Fruit fly (Drosophila melanogaster) whole organism, embryonic: ENCODE data around the gene pall.
A peak's percentile ranks its signal among the peaks of the same experiment; 100 is the strongest.

ENCODE experiments used
- Asciz ChIP-seq: fragments of 200-800 bp; sonication (Bioruptor generic); optimal IDR thresholded peaks from 2 replicates; lab custom pipeline; 2017; ENCODE audit warnings: missing biosample characterization, mild to moderate bottlenecking, missing genetic modification characterization, missing genetic modification reagents
- Bdp1 ChIP-seq: fragments of 200-800 bp; sonication (Bioruptor generic); optimal IDR thresholded peaks from 3 replicates; lab custom pipeline; 2016; ENCODE audit warnings: missing biosample characterization, missing genetic modification characterization
- CG11456 ChIP-seq: fragments of 200-800 bp; sonication (Bioruptor generic); IDR thresholded peaks from 3 replicates; pipeline ENCODE4 v1.3.6; 2022; ENCODE audit warnings: missing biosample characterization, missing genetic modification characterization
- CG11723 ChIP-seq: fragments of 200-800 bp; sonication (Bioruptor generic); optimal IDR thresholded peaks from 2 replicates; lab custom pipeline; 2017; ENCODE audit warnings: missing biosample characterization, mild to moderate bottlenecking, missing genetic modification characterization
- CG1233 ChIP-seq: fragments of 200-800 bp; sonication (Bioruptor generic); optimal IDR thresholded peaks from 4 replicates; lab custom pipeline; 2018; ENCODE audit warnings: missing biosample characterization, mild to moderate bottlenecking, missing genetic modification characterization
- CG12942 ChIP-seq: fragments of 200-800 bp; sonication (Bioruptor generic); optimal IDR thresholded peaks from 3 replicates; lab custom pipeline; 2016; ENCODE audit warnings: missing biosample characterization, missing genetic modification characterization
- CG13287 ChIP-seq: fragments of 200-800 bp; sonication (Bioruptor generic); IDR thresholded peaks from 2 replicates; pipeline ENCODE4 v1.3.6; 2022; ENCODE audit warnings: missing biosample characterization, missing genetic modification characterization; ENCODE audit not compliant: partially characterized antibody
- CG15011 ChIP-seq: fragments of 200-800 bp; sonication (Bioruptor generic); optimal IDR thresholded peaks from 3 replicates; lab custom pipeline; 2018; ENCODE audit warnings: missing biosample characterization, mild to moderate bottlenecking, missing genetic modification characterization
- CG15601 ChIP-seq: fragments of 200-800 bp; sonication (Bioruptor generic); optimal IDR thresholded peaks from 3 replicates; lab custom pipeline; 2019; ENCODE audit warnings: missing biosample characterization, mild to moderate bottlenecking, missing genetic modification characterization, moderate library complexity
- CG1602 ChIP-seq: fragments of 200-800 bp; sonication (Bioruptor generic); optimal IDR thresholded peaks from 3 replicates; lab custom pipeline; 2016; ENCODE audit warnings: missing biosample characterization, missing genetic modification characterization
- CG17385 ChIP-seq: fragments of 200-800 bp; sonication (Bioruptor generic); optimal IDR thresholded peaks from 3 replicates; lab custom pipeline; 2018; ENCODE audit warnings: missing biosample characterization, mild to moderate bottlenecking, missing genetic modification characterization
- CG1792 ChIP-seq: fragments of 200-800 bp; sonication (Bioruptor generic); optimal IDR thresholded peaks from 2 replicates; lab custom pipeline; 2016; ENCODE audit warnings: missing biosample characterization, missing genetic modification characterization
- CG18262 ChIP-seq: fragments of 200-800 bp; optimal IDR thresholded peaks from 3 replicates; lab custom pipeline; 2019; ENCODE audit warnings: missing biosample characterization, mild to moderate bottlenecking, missing genetic modification characterization, moderate library complexity
- CG2116 ChIP-seq: fragments of 200-800 bp; sonication (Bioruptor generic); optimal IDR thresholded peaks from 3 replicates; lab custom pipeline; 2018; ENCODE audit warnings: missing biosample characterization, mild to moderate bottlenecking, missing genetic modification characterization
- CG2129 ChIP-seq: fragments of 200-800 bp; sonication (Bioruptor generic); IDR thresholded peaks from 2 replicates; pipeline ENCODE4 v1.3.6; 2022; ENCODE audit warnings: missing biosample characterization, missing genetic modification characterization; ENCODE audit not compliant: partially characterized antibody
- CG30403 ChIP-seq: fragments of 200-800 bp; sonication (Bioruptor generic); optimal IDR thresholded peaks from 3 replicates; lab custom pipeline; 2016; ENCODE audit warnings: missing biosample characterization, missing genetic modification characterization
- CG31224 ChIP-seq: fragments of 200-800 bp; sonication (Bioruptor generic); IDR thresholded peaks from 2 replicates; pipeline ENCODE4 v1.3.6; 2022; ENCODE audit warnings: missing biosample characterization, missing genetic modification characterization
- CG3163 ChIP-seq: fragments of 200-800 bp; sonication (Bioruptor generic); optimal IDR thresholded peaks from 3 replicates; lab custom pipeline; 2016; ENCODE audit warnings: missing biosample characterization, missing genetic modification characterization
- CG4282 ChIP-seq: fragments of 200-800 bp; sonication (Bioruptor generic); optimal IDR thresholded peaks from 2 replicates; lab custom pipeline; 2016; ENCODE audit warnings: missing biosample characterization, missing genetic modification characterization
- CG5953 ChIP-seq: fragments of 200-800 bp; sonication (Bioruptor generic); IDR thresholded peaks from 2 replicates; pipeline ENCODE4 v1.3.6; 2022; ENCODE audit warnings: missing biosample characterization, missing genetic modification characterization
- CG7745 ChIP-seq: fragments of 200-800 bp; sonication (Bioruptor generic); optimal IDR thresholded peaks from 2 replicates; lab custom pipeline; 2018; ENCODE audit warnings: missing biosample characterization, mild to moderate bottlenecking, missing genetic modification characterization, moderate library complexity
- CG8359 ChIP-seq: fragments of 200-800 bp; sonication (Bioruptor generic); optimal IDR thresholded peaks from 2 replicates; lab custom pipeline; 2017; ENCODE audit warnings: missing biosample characterization, mild to moderate bottlenecking, missing genetic modification characterization, borderline replicate concordance
- Dad ChIP-seq: fragments of 200-800 bp; sonication (Bioruptor generic); optimal IDR thresholded peaks from 3 replicates; lab custom pipeline; 2016; ENCODE audit warnings: missing biosample characterization, missing genetic modification characterization
- Dip3 ChIP-seq: fragments of 200-800 bp; sonication (Bioruptor generic); optimal IDR thresholded peaks from 3 replicates; lab custom pipeline; 2016; ENCODE audit warnings: missing biosample characterization, missing genetic modification characterization
- Gug ChIP-seq: fragments of 200-800 bp; sonication (Bioruptor generic); IDR thresholded peaks from 4 replicates; pipeline ENCODE4 v1.3.6; 2022; ENCODE audit warnings: missing biosample characterization, missing genetic modification characterization
- Myb ChIP-seq: fragments of 200-800 bp; sonication (Bioruptor generic); optimal IDR thresholded peaks from 2 replicates; lab custom pipeline; 2016; ENCODE audit warnings: missing biosample characterization, missing genetic modification characterization
- Nf-YC ChIP-seq: fragments of 200-800 bp; optimal IDR thresholded peaks from 3 replicates; lab custom pipeline; 2019; ENCODE audit warnings: missing biosample characterization, mild to moderate bottlenecking, missing genetic modification characterization, moderate library complexity
- NfI ChIP-seq: fragments of 200-800 bp; sonication (Bioruptor generic); optimal IDR thresholded peaks from 3 replicates; lab custom pipeline; 2018; ENCODE audit warnings: missing biosample characterization, mild to moderate bottlenecking, missing genetic modification characterization, moderate library complexity
- Optix ChIP-seq: fragments of 200-800 bp; sonication (Bioruptor generic); IDR thresholded peaks from 3 replicates; pipeline ENCODE4 v1.3.6; 2022; ENCODE audit warnings: missing biosample characterization, missing genetic modification characterization
- Rx ChIP-seq: fragments of 200-800 bp; sonication (Bioruptor generic); IDR thresholded peaks from 2 replicates; pipeline ENCODE4 v1.3.6; 2022; ENCODE audit warnings: missing biosample characterization, missing genetic modification characterization
- Trl ChIP-seq, 3 experiments: fragments of >200 bp in 2 of 3; fragments of 200-800 bp in 1 of 3; sonication (Bioruptor generic) in 1 of 3; optimal IDR thresholded peaks; 2 replicates in 1 of 3; 3 replicates in 2 of 3; lab custom pipeline; 2016 to 2017; ENCODE audit warnings: missing biosample characterization in 1 of 3, missing genetic modification characterization in 1 of 3
- ap ChIP-seq: fragments of 200-800 bp; sonication (Bioruptor generic); IDR thresholded peaks from 2 replicates; pipeline ENCODE4 v1.3.6; 2022; ENCODE audit warnings: missing biosample characterization, missing genetic modification characterization
- dm ChIP-seq: fragments of 200-800 bp; sonication (Bioruptor generic); optimal IDR thresholded peaks from 3 replicates; lab custom pipeline; 2016; ENCODE audit warnings: missing biosample characterization, missing genetic modification characterization
- dmrt99B ChIP-seq: fragments of 200-800 bp; sonication (Bioruptor generic); optimal IDR thresholded peaks from 2 replicates; lab custom pipeline; 2018; ENCODE audit warnings: missing biosample characterization, mild to moderate bottlenecking, missing genetic modification characterization, moderate library complexity
- esg ChIP-seq: fragments of 200-800 bp; sonication (Bioruptor generic); conservative IDR thresholded peaks from 2 replicates; pipeline ENCODE4 v1.3.6; 2022; ENCODE audit warnings: missing biosample characterization, missing genetic modification characterization
- eyg ChIP-seq: fragments of 200-800 bp; sonication (Bioruptor generic); optimal IDR thresholded peaks from 3 replicates; lab custom pipeline; 2016; ENCODE audit warnings: missing biosample characterization, missing genetic modification characterization
- gcm2 ChIP-seq: fragments of 200-800 bp; sonication (Bioruptor generic); optimal IDR thresholded peaks from 2 replicates; lab custom pipeline; 2016; ENCODE audit warnings: missing biosample characterization, missing genetic modification characterization
- gem ChIP-seq: fragments of 200-800 bp; sonication (Bioruptor generic); optimal IDR thresholded peaks from 2 replicates; lab custom pipeline; 2019; ENCODE audit warnings: missing biosample characterization, mild to moderate bottlenecking, missing genetic modification characterization, moderate library complexity
- jing ChIP-seq: fragments of 200-800 bp; sonication (Bioruptor generic); optimal IDR thresholded peaks from 2 replicates; lab custom pipeline; 2018; ENCODE audit warnings: missing biosample characterization, mild to moderate bottlenecking, missing genetic modification characterization
- jumu ChIP-seq: fragments of 200-800 bp; sonication (Bioruptor generic); optimal IDR thresholded peaks from 3 replicates; lab custom pipeline; 2016; ENCODE audit warnings: missing biosample characterization, missing genetic modification characterization
- lilli ChIP-seq: fragments of 200-800 bp; sonication (Bioruptor generic); optimal IDR thresholded peaks from 3 replicates; lab custom pipeline; 2016; ENCODE audit warnings: missing biosample characterization, missing genetic modification characterization
- lov ChIP-seq, 2 experiments: fragments of 200-800 bp in 1 of 2; fragments of >200 bp in 1 of 2; sonication (Bioruptor generic) in 1 of 2; IDR thresholded peaks in 1 of 2; optimal IDR thresholded peaks in 1 of 2; 2 replicates in 1 of 2; 3 replicates in 1 of 2; pipeline versions ENCODE4 v1.3.6 to Lab custom; 2017 to 2022; ENCODE audit warnings: missing biosample characterization in 1 of 2, missing genetic modification characterization in 1 of 2
- odd ChIP-seq: fragments of 200-800 bp; sonication (Bioruptor generic); optimal IDR thresholded peaks from 2 replicates; lab custom pipeline; 2017; ENCODE audit warnings: missing biosample characterization, mild to moderate bottlenecking, missing genetic modification characterization
- pb ChIP-seq: fragments of 200-800 bp; sonication (Bioruptor generic); optimal IDR thresholded peaks from 3 replicates; lab custom pipeline; 2016; ENCODE audit warnings: missing biosample characterization, missing genetic modification characterization
- schlank ChIP-seq: fragments of 200-800 bp; sonication (Bioruptor generic); optimal IDR thresholded peaks from 2 replicates; lab custom pipeline; 2018; ENCODE audit warnings: missing biosample characterization, mild to moderate bottlenecking, missing genetic modification characterization
- so ChIP-seq: fragments of 200-800 bp; sonication (Bioruptor generic); IDR thresholded peaks from 3 replicates; pipeline ENCODE4 v1.3.6; 2022; ENCODE audit warnings: missing biosample characterization, missing genetic modification characterization
- trh ChIP-seq: fragments of 200-800 bp; sonication (Bioruptor generic); optimal IDR thresholded peaks from 2 replicates; lab custom pipeline; 2016; ENCODE audit warnings: missing biosample characterization, missing genetic modification characterization
- unpg ChIP-seq: fragments of 200-800 bp; sonication (Bioruptor generic); optimal IDR thresholded peaks from 3 replicates; lab custom pipeline; 2018; ENCODE audit warnings: missing biosample characterization, mild to moderate bottlenecking, missing genetic modification characterization, moderate library complexity

The pall gene

DNA sequence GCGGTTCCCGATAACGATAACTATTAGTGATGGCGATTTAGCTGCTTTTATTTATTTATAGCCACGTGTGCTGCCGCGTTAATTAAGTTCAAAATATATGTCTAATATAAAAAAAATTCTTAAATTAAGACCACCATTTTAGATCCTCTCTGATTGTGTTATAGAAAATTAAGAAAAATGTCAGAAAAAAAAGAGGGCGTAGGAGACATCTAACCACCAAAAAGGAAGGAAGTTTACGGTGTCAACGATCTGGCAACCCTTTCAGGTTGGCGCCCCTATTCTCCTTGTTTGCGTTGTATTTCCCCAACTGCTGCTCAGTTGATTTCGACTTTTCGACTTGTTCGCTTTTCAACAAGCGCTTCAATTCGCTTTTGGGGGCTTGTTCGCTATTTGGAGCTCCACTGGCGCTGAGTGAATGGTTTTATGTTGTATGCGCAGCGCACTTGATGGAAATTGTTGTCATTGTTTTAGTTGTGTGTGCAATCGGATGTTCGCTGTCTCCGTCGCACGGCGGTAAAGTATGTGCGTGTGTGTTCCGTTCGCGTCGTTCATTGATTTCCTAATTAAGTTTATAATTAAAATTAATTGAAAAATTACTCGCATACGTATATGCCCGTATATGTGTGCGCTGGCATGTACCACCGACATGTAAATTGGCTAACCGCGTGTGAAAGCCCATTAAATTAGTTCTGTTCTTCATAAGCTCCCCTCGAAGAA is 26.7 kb downstream of the pall start, which contains the start of the genes CG3434 and CG44838 (continued):
- TF ChIP-seq CG17385 (GFP tag; lab: Kevin White, UChicago) = peak; percentile 73
- peak; percentile 88 for TF ChIP-seq CG2116 (GFP tag; lab: Kevin White, UChicago)
- TF ChIP-seq CG11723 = peak; percentile 64
- peak; percentile 90 for TF ChIP-seq lilli (GFP tag; lab: Kevin White, UChicago)
- TF ChIP-seq esg (GFP tag; lab: Robert Waterston, UW) = peak; percentile 65
- peak; percentile 73 for TF ChIP-seq jumu (GFP tag; lab: Kevin White, UChicago)
- TF ChIP-seq CG7745 (tag; lab: Kevin White, UChicago) = peak; percentile 97
- peak; percentile 72 for TF ChIP-seq NfI (GFP tag; lab: Kevin White, UChicago)
- peak; percentile 54 for TF ChIP-seq CG15011
- peak; percentile 85 for TF ChIP-seq Nf-YC (tag; lab: Kevin White, UChicago)
- TF ChIP-seq CG5953 (GFP tag; lab: Robert Waterston, UW) = no peak
- peak; percentile 75 for TF ChIP-seq CG1602 (GFP tag; lab: Kevin White, UChicago)
- TF ChIP-seq Dip3 (GFP tag; lab: Kevin White, UChicago) = peak; percentile 48
- peak; percentile 44 for TF ChIP-seq odd
- no peak for TF ChIP-seq CG2129
- TF ChIP-seq CG1233 (GFP tag; lab: Kevin White, UChicago) = peak; percentile 74
- peak; percentile 58 for TF ChIP-seq Asciz
- peak; percentile 74 for TF ChIP-seq CG12942 (GFP tag; lab: Kevin White, UChicago)
- peak; percentile 59; the same call in 2 of the 3 replicates for TF ChIP-seq Optix (GFP tag; lab: Robert Waterston, UW)
- peak; percentile 80 for TF ChIP-seq CG18262 (tag; lab: Kevin White, UChicago)
- TF ChIP-seq gem (tag; lab: Kevin White, UChicago) = peak; percentile 88
- TF ChIP-seq eyg (GFP tag; lab: Kevin White, UChicago) = no peak
- peak; percentile 35; the same call in 1 of the 2 replicates for TF ChIP-seq ap (GFP tag; lab: Robert Waterston, UW)
- TF ChIP-seq dmrt99B (tag; lab: Kevin White, UChicago) = peak; percentile 74
- TF ChIP-seq Trl (optimal IDR thresholded peaks at IDR 0.05; lab: Kevin White, UChicago) = no peak
- TF ChIP-seq Trl (GFP tag; optimal IDR thresholded peaks at IDR 0.05; lab: Kevin White, UChicago) = peak; percentile 53
- TF ChIP-seq Dad (GFP tag; lab: Kevin White, UChicago) = peak; percentile 71
- peak; percentile 67 for TF ChIP-seq CG13287
- TF ChIP-seq CG11456 (GFP tag; lab: Robert Waterston, UW) = peak; percentile 79
- TF ChIP-seq schlank = no peak
- no peak for TF ChIP-seq pb
- peak; percentile 75 for TF ChIP-seq dm (GFP tag; lab: Kevin White, UChicago)
- TF ChIP-seq CG4282 (GFP tag; lab: Kevin White, UChicago) = peak; percentile 48
- no peak for TF ChIP-seq so (GFP tag; lab: Robert Waterston, UW)
- peak; percentile 31 for TF ChIP-seq CG3163 (GFP tag; lab: Kevin White, UChicago)
- TF ChIP-seq Bdp1 (GFP tag; lab: Kevin White, UChicago) = peak; percentile 77
- no peak for TF ChIP-seq lov (optimal IDR thresholded peaks at IDR 0.05; lab: Kevin White, UChicago)
- TF ChIP-seq lov (GFP tag; IDR thresholded peaks at IDR 0.05; lab: Robert Waterston, UW) = 0 out of 3 replicates have a peak, but pooled peaks have one; percentile 35
- TF ChIP-seq Myb (GFP tag; lab: Kevin White, UChicago) = peak; percentile 60
- TF ChIP-seq trh (GFP tag; lab: Kevin White, UChicago) = peak; percentile 15
- TF ChIP-seq Rx (GFP tag; lab: Robert Waterston, UW) = peak; percentile 53; the same call in 1 of the 2 replicates
- TF ChIP-seq CG8359 = no peak
- peak; percentile 98 for TF ChIP-seq CG15601 (tag; lab: Kevin White, UChicago)
- TF ChIP-seq CG1792 = peak; percentile 67
- TF ChIP-seq jing (GFP tag; lab: Kevin White, UChicago) = no peak
- TF ChIP-seq gcm2 (GFP tag; lab: Kevin White, UChicago) = peak; percentile 77
- peak; percentile 88 for TF ChIP-seq CG30403 (GFP tag; lab: Kevin White, UChicago)
- TF ChIP-seq Gug (GFP tag; lab: Robert Waterston, UW) = peak; percentile 55
- TF ChIP-seq CG31224 (GFP tag; lab: Robert Waterston, UW) = no peak; the same call in 1 of the 2 replicates
- peak; percentile 78 for TF ChIP-seq unpg
